Worm (Caenorhabditis elegans): ENCODE data around the gene ceh-24.

- no peak for TF ChIP-seq egl-27 (tag; optimal IDR thresholded peaks at IDR 0.05)
- no peak for TF ChIP-seq nhr-20 (tag; optimal IDR thresholded peaks at IDR 0.05)
- no peak for TF ChIP-seq fkh-10 (GFP tag; optimal IDR thresholded peaks at IDR 0.05)
- TF ChIP-seq nhr-77 (tag; optimal IDR thresholded peaks at IDR 0.05) = no peak
Measured at ce11 chrV:13833951-13834350, 20.9 kb downstream of the ceh-24 start, which contains the start of gene srx-129.
